Worm (Caenorhabditis elegans) whole organism, L1 larva: Measurements from ENCODE around the gene T09A12.8.

ENCODE experiments used
- F16B12.6 ChIP-seq: fragments of 150-350 bp; optimal IDR thresholded peaks from 2 replicates; lab custom pipeline; 2014; ENCODE audit warnings: missing biosample characterization, missing genetic modification characterization
- alr-1 ChIP-seq: fragments of 200-800 bp; sonication (Bioruptor generic); optimal IDR thresholded peaks from 2 replicates; lab custom pipeline; 2018; ENCODE audit warnings: borderline replicate concordance, mild to moderate bottlenecking, missing genetic modification characterization, missing compliant biosample characterization
- aly-2 ChIP-seq: fragments of 150-350 bp; optimal IDR thresholded peaks from 2 replicates; lab custom pipeline; 2014; ENCODE audit warnings: missing biosample characterization, missing genetic modification characterization
- elt-3 ChIP-seq, 6 experiments: fragments of 150-350 bp in 1 of 6; sonication (generic microtip); optimal IDR thresholded peaks; 2 replicates each; lab custom pipeline; 2017 to 2018; ENCODE audit warnings: missing biosample characterization in 6 of 6, missing genetic modification characterization in 6 of 6, inconsistent platforms in 1 of 6
- fkh-4 ChIP-seq: sonication (generic microtip); optimal IDR thresholded peaks from 2 replicates; lab custom pipeline; 2016; ENCODE audit warnings: missing compliant biosample characterization, missing genetic modification characterization, borderline replicate concordance
- hlh-4 ChIP-seq: sonication (generic microtip); optimal IDR thresholded peaks from 2 replicates; lab custom pipeline; 2016; ENCODE audit warnings: mild to moderate bottlenecking, missing genetic modification characterization, missing compliant biosample characterization
- jun-1 ChIP-seq: fragments of 150-350 bp; optimal IDR thresholded peaks from 2 replicates; lab custom pipeline; 2014; ENCODE audit warnings: missing biosample characterization, missing genetic modification reagents, missing genetic modification characterization
- nhr-237 ChIP-seq: fragments of 150-350 bp; optimal IDR thresholded peaks from 2 replicates; lab custom pipeline; 2014; ENCODE audit warnings: missing biosample characterization, missing genetic modification characterization
- snpc-4 ChIP-seq: fragments of 150-350 bp; optimal IDR thresholded peaks from 2 replicates; lab custom pipeline; 2014; ENCODE audit warnings: missing biosample characterization, missing genetic modification characterization
- snu-23 ChIP-seq: sonication (generic microtip); optimal IDR thresholded peaks from 2 replicates; lab custom pipeline; 2016; ENCODE audit warnings: missing genetic modification characterization, missing compliant biosample characterization
- unc-86 ChIP-seq: sonication (generic microtip); optimal IDR thresholded peaks from 2 replicates; lab custom pipeline; 2016; ENCODE audit warnings: missing genetic modification characterization, missing compliant biosample characterization
- ztf-11 ChIP-seq, 2 experiments: sonication (generic microtip); optimal IDR thresholded peaks; 2 replicates each; lab custom pipeline; 2016 to 2017; ENCODE audit warnings: missing genetic modification characterization in 2 of 2, missing biosample characterization in 1 of 2, missing compliant biosample characterization in 1 of 2

DNA sequence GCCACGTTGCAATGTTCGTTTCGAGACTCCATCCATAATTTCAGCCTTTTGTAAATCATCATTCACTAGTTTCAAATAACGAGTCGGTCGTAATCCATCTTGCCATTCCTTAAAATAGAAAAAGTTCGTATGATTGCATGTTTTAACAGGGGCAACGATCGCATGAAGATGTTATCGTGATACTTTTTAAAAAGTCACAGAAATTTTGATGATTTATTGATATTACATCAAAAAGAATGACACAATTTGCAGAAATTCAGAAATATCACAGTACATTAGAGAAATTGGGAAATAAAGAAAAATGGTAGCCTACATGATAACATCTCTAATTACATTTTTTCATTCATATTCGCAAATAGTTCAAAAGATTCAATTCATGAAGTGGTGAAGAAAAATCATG lies 29.8 kb upstream of the T09A12.8 start:
- TF ChIP-seq aly-2 (tag; lab: Kevin White, UChicago) = no peak
- no peak for TF ChIP-seq ztf-11 (tag; optimal IDR thresholded peaks at IDR 0.05; lab: Kevin White, UChicago)
- TF ChIP-seq snu-23 = no peak
- no peak for TF ChIP-seq unc-86 (tag; lab: Kevin White, UChicago)
- TF ChIP-seq alr-1 (tag; lab: Kevin White, UChicago) = no peak
- TF ChIP-seq snpc-4 = no peak
- no peak for TF ChIP-seq fkh-4 (tag; lab: Kevin White, UChicago)
- TF ChIP-seq F16B12.6 (tag; lab: Kevin White, UChicago) = no peak
- no peak for TF ChIP-seq nhr-237 (tag; lab: Kevin White, UChicago)
- no peak for TF ChIP-seq hlh-4
- no peak for TF ChIP-seq jun-1 (tag; lab: Kevin White, UChicago)
- no peak for TF ChIP-seq elt-3 (tag; optimal IDR thresholded peaks at IDR 0.05; lab: Kevin White, UChicago)
